Worm (Caenorhabditis elegans) whole organism, late embryonic: ENCODE results near the gene ZK550.6.

Experiments
- F13H6.1 ChIP-seq: sonication (generic microtip); optimal IDR thresholded peaks from 2 replicates; lab custom pipeline; 2016; ENCODE audit warnings: missing genetic modification characterization, missing compliant biosample characterization
- ceh-14 ChIP-seq: sonication (generic microtip); optimal IDR thresholded peaks from 2 replicates; lab custom pipeline; 2016; ENCODE audit warnings: missing genotype, missing genetic modification characterization, missing compliant biosample characterization
- ceh-19 ChIP-seq: fragments of 200-800 bp; sonication (Bioruptor generic); optimal IDR thresholded peaks from 2 replicates; lab custom pipeline; 2018; ENCODE audit warnings: mild to moderate bottlenecking, missing genetic modification characterization, missing compliant biosample characterization
- ceh-2 ChIP-seq: sonication (generic microtip); optimal IDR thresholded peaks from 2 replicates; lab custom pipeline; 2016; ENCODE audit warnings: missing genotype, missing genetic modification characterization, missing compliant biosample characterization
- ceh-22 ChIP-seq: sonication (generic microtip); optimal IDR thresholded peaks from 2 replicates; lab custom pipeline; 2017; ENCODE audit warnings: missing biosample characterization, missing genetic modification characterization
- ceh-24 ChIP-seq: sonication (generic microtip); optimal IDR thresholded peaks from 2 replicates; lab custom pipeline; 2016; ENCODE audit warnings: mild to moderate bottlenecking, missing genetic modification characterization, missing compliant biosample characterization
- ceh-34 ChIP-seq: sonication (generic microtip); optimal IDR thresholded peaks from 2 replicates; lab custom pipeline; 2016; ENCODE audit warnings: mild to moderate bottlenecking, missing genetic modification characterization, missing compliant biosample characterization
- ceh-45 ChIP-seq: fragments of 200-800 bp; sonication (Bioruptor generic); IDR thresholded peaks from 2 replicates; pipeline ENCODE4 v1.3.6; 2022; ENCODE audit warnings: missing genetic modification reagents, missing genetic modification characterization, missing compliant biosample characterization
- ceh-6 ChIP-seq: fragments of 200-800 bp; sonication (Bioruptor generic); optimal IDR thresholded peaks from 2 replicates; lab custom pipeline; 2018; ENCODE audit warnings: mild to moderate bottlenecking, missing genetic modification characterization, missing compliant biosample characterization
- ceh-9 ChIP-seq: sonication (generic microtip); optimal IDR thresholded peaks from 2 replicates; lab custom pipeline; 2016; ENCODE audit warnings: mild to moderate bottlenecking, missing genetic modification characterization, inconsistent platforms, missing compliant biosample characterization
- dve-1 ChIP-seq: sonication (generic microtip); optimal IDR thresholded peaks from 2 replicates; lab custom pipeline; 2017; ENCODE audit warnings: antibody characterized with exemption, mild to moderate bottlenecking, missing genetic modification characterization, missing compliant biosample characterization
- elt-2 ChIP-seq: sonication (generic microtip); optimal IDR thresholded peaks from 2 replicates; lab custom pipeline; 2016; ENCODE audit warnings: missing genetic modification reagents, missing genetic modification characterization, missing compliant biosample characterization
- elt-4 ChIP-seq: sonication (generic microtip); optimal IDR thresholded peaks from 2 replicates; lab custom pipeline; 2016; ENCODE audit warnings: missing genetic modification characterization, missing compliant biosample characterization
- ets-4 ChIP-seq: sonication (generic microtip); optimal IDR thresholded peaks from 2 replicates; lab custom pipeline; 2016; ENCODE audit warnings: missing genetic modification characterization, missing compliant biosample characterization
- eyg-1 ChIP-seq: sonication (generic microtip); optimal IDR thresholded peaks from 2 replicates; lab custom pipeline; 2016; ENCODE audit warnings: missing genotype, missing genetic modification characterization, missing compliant biosample characterization
- hlh-15 ChIP-seq: sonication (generic microtip); optimal IDR thresholded peaks from 2 replicates; lab custom pipeline; 2016; ENCODE audit warnings: missing genetic modification characterization, missing compliant biosample characterization
- hlh-30 ChIP-seq: sonication (generic microtip); optimal IDR thresholded peaks from 2 replicates; lab custom pipeline; 2017; ENCODE audit warnings: antibody characterized with exemption, missing genetic modification characterization, missing compliant biosample characterization; ENCODE audit not compliant: insufficient read depth
- hlh-8 ChIP-seq: sonication (generic microtip); optimal IDR thresholded peaks from 2 replicates; lab custom pipeline; 2016; ENCODE audit warnings: missing genotype, missing genetic modification characterization, missing compliant biosample characterization
- mec-3 ChIP-seq: sonication (generic microtip); optimal IDR thresholded peaks from 2 replicates; lab custom pipeline; 2016; ENCODE audit warnings: borderline replicate concordance, missing genetic modification characterization, missing compliant biosample characterization
- pat-9 ChIP-seq: fragments of 200-800 bp; sonication (Bioruptor generic); optimal IDR thresholded peaks from 2 replicates; lab custom pipeline; 2018; ENCODE audit warnings: mild to moderate bottlenecking, missing genetic modification characterization, moderate library complexity, missing compliant biosample characterization
- pqm-1 ChIP-seq: sonication (generic microtip); optimal IDR thresholded peaks from 2 replicates; lab custom pipeline; 2016; ENCODE audit warnings: missing genetic modification characterization, missing compliant biosample characterization
- ref-2 ChIP-seq: sonication (generic microtip); optimal IDR thresholded peaks from 2 replicates; lab custom pipeline; 2016; ENCODE audit warnings: missing genetic modification characterization, missing compliant biosample characterization
- rnt-1 ChIP-seq: sonication (generic microtip); optimal IDR thresholded peaks from 2 replicates; lab custom pipeline; 2016; ENCODE audit warnings: missing genetic modification characterization, missing compliant biosample characterization
- syd-9 ChIP-seq: sonication (generic microtip); optimal IDR thresholded peaks from 2 replicates; lab custom pipeline; 2016; ENCODE audit warnings: mild to moderate bottlenecking, missing genetic modification characterization, moderate library complexity, missing compliant biosample characterization
- ttx-3 ChIP-seq: sonication (generic microtip); optimal IDR thresholded peaks from 2 replicates; lab custom pipeline; 2016; ENCODE audit warnings: missing genetic modification reagents, missing genetic modification characterization, missing compliant biosample characterization
- unc-42 ChIP-seq: sonication (generic microtip); optimal IDR thresholded peaks from 2 replicates; lab custom pipeline; 2016; ENCODE audit warnings: missing genotype, missing genetic modification characterization, missing compliant biosample characterization
- unc-86 ChIP-seq: sonication (generic microtip); optimal IDR thresholded peaks from 2 replicates; lab custom pipeline; 2016; ENCODE audit warnings: missing genetic modification characterization, missing compliant biosample characterization
- zip-5 ChIP-seq: sonication (generic microtip); optimal IDR thresholded peaks from 2 replicates; lab custom pipeline; 2016; ENCODE audit warnings: missing genetic modification characterization, missing compliant biosample characterization

ZK550.6 gene

DNA sequence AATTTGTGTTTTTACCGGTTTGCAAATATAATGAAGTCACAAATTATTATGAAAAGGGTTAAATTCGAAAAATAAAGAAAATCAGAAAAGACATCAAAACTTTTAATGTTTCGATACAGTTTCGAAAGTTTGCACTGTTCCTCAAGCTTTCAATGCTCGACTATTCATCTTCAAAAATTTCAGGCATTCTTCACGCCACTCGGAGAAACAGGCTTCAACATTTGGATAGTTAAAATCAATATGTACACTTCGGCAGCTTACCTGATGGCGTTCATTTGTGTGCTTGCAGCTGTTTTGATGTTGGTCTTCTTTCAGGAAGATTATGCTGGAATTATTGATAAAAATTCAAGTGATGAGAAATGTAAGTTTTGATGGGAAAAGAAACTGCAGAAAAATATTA, 15.1 kb downstream of the ZK550.6 start:
- TF ChIP-seq pat-9 (tag; lab: Kevin White, UChicago) (no peak), ceh-45 (GFP tag; lab: Robert Waterston, UW) (no peak), eyg-1 (tag; lab: Kevin White, UChicago) (no peak), rnt-1 (tag; lab: Kevin White, UChicago) (no peak), ets-4 (tag; lab: Kevin White, UChicago) (no peak), hlh-8 (tag; lab: Kevin White, UChicago) (no peak)
- TF ChIP-seq, all 69 proteins: peak for 0

DNA sequence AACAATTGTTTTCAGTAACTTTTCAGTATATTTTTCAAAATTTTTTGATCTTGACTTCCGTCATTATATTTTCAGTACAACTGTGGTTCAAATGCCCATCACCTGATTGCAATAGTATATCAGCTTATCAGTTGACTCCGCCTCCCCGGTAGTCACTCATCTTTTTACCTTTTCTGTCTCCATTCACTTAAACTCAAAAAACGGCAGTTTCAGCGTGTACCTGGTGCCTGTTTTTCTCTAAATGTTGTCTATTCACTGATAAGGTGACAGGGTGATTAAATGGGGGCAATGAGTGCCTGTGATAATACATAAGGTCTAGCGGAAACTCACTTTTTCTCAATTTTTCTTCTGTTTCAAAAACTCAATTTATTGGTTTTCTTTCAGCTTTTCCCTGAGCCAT, 17.1 kb downstream of the ZK550.6 start, which contains the start of gene ZK550.2:
Gene ZK550.2 (plus strand): TSS at position 385 of the 400 bp plus-strand sequence.
- TF ChIP-seq elt-4 (tag; lab: Kevin White, UChicago) (no peak), pqm-1 (peak; percentile 54), elt-2 (tag; lab: Kevin White, UChicago) (peak; percentile 85)
- TF ChIP-seq, all 69 proteins: peak for 2

DNA sequence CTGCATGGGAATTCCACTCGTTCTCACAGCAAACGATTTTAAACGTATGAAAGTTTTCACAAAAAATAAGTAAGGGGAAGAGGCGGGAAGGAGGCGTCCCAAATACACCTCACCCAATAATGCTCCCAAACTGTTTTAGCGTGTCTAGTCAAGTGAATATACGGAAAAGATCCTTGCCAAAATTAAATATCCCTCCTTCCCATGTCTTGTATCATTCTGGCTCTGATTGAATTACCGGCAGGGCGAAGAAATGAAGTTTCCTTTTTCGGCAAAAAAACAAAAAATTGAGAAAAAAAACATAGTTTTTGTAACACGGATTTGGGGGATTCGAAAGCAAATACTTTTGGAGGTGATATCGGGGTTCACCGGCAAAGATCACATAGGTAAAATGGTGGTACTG, 23.3 kb downstream of the ZK550.6 start:
- TF ChIP-seq hlh-30 (tag; lab: Kevin White, UChicago) (no peak), unc-42 (peak; percentile 71)

DNA sequence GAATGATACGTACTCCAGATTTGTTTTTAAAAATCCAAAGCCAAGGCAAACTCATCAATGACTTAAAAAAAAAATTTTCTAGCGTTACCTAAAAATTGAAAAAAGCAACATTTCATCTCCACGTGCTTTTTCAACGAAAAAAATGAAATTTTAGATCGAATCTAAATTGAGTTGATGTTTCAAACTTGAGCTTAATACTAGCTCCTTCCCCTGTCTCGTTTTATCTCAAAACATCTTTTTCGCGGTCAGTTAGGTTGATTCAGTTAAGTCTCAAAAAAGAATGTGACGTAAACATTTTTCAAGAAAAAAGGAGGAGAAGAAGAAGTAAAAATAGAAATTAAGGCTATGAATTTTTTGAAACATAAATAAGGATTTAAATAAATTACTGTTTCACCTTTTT, 25.3 kb downstream of the ZK550.6 start:
- no peak for TF ChIP-seq F13H6.1 (tag; lab: Kevin White, UChicago)
- no peak for TF ChIP-seq ref-2 (tag; lab: Kevin White, UChicago)
- TF ChIP-seq syd-9 (tag; lab: Kevin White, UChicago): no peak
- TF ChIP-seq ceh-9 (tag; lab: Kevin White, UChicago): no peak
- TF ChIP-seq unc-42: peak; percentile 34

DNA sequence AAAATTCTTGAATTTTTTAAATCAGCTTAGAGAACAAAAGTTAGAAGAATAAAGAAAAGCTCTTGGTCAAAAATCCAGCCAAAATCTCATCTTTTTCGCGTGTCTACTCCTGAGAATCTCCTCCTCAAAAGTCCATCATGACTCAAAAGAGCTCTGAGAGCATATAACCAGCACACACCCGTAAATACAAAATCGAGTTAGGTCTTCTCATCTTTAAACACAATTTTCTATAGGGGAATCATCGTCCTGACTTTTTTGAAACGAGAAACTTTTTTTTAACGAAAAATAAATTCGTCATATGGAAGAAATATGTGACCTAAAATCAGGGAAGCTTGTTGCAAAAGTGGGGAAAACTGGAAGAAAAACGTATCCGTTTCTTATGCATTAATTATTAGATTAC, 28.8 kb downstream of the ZK550.6 start:
- no peak for TF ChIP-seq ref-2 (tag; lab: Kevin White, UChicago)
- no peak for TF ChIP-seq F13H6.1 (tag; lab: Kevin White, UChicago)
- peak; percentile 94 for TF ChIP-seq unc-42

DNA sequence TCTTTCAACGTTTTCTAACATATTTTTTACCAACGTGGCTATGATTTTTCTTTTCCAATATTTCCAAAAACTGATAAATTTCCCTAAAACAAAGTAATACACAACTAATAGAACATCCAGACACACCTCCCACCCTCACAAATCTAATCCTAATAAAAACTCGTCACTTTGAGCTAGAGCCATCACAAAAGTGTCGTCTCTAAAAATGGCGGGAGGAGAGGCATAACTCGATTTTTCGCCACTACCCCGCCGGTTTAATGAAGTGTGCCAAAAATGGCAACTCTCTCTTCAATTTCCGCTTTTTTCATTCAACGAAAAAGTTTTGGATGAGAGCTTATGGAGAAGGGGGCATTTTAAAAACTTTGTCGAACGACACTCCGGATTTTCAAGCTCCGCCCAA, 29.4 kb downstream of the ZK550.6 start:
- peak; percentile 58 for TF ChIP-seq unc-42
- TF ChIP-seq mec-3: no peak

DNA sequence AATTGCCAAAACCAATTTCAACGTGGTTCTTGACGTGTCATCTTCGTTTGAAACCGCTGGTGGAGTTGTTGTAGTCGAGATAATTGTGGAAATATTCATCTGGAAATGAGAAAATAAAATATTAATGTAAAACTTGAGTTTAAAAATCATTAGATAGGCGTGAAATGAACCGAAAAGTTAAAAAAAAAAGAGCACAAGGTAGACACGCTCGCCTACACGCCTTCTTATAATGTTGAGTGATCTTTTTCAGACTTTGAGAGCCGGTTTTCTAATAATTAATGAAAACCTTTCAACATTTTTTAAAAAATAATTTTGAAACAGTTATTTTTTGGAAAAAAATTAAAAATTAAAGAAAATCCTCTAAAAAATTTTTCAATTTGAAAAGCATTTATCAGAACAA, 31.3 kb downstream of the ZK550.6 start, which contains the start of gene npr-32:
Gene npr-32 (minus strand): TSS at position 101 of the 400 bp plus-strand sequence.
- no peak for TF ChIP-seq ceh-14 (tag; lab: Kevin White, UChicago)
- TF ChIP-seq ttx-3 (tag; lab: Kevin White, UChicago): no peak
- no peak for TF ChIP-seq hlh-15 (tag; lab: Kevin White, UChicago)
- no peak for TF ChIP-seq ceh-34
- TF ChIP-seq unc-42: no peak
- no peak for TF ChIP-seq ceh-22
- TF ChIP-seq ceh-2 (tag; lab: Kevin White, UChicago): no peak
- no peak for TF ChIP-seq ceh-45 (GFP tag; lab: Robert Waterston, UW)

DNA sequence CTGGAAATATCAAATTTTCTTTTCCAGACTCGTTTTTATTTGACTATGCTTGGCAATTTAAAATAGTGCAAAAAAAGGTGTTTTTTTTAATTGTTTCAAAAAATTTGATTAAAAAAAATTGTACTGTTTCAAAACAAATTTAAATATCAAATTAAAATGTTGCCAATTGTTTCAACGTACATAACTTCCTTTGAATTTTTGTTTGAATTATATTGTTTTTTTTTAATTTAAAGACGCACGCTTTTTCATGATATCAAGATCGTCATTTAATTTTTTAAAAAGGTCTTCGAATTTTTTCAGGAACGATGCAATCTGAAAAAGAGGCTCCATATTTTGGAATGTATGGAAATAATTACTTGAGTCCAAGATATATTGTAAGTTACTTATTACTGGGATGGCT, 38.8 kb downstream of the ZK550.6 start, which contains the start of gene Y116A8B.4:
Gene Y116A8B.4 (plus strand): TSS at position 301 of the 400 bp plus-strand sequence.
- TF ChIP-seq zip-5 (no peak), dve-1 (tag; lab: Kevin White, UChicago) (no peak), unc-86 (tag; lab: Kevin White, UChicago) (no peak), ceh-19 (GFP tag; lab: Kevin White, UChicago) (no peak), elt-4 (tag; lab: Kevin White, UChicago) (no peak), ceh-6 (GFP tag; lab: Kevin White, UChicago) (no peak), ceh-24 (no peak), ref-2 (tag; lab: Kevin White, UChicago) (no peak), unc-42 (no peak)
- TF ChIP-seq, all 69 proteins: peak for 0
